Worm (Caenorhabditis elegans): ENCODE data around the gene F13A2.10.
"Not testable (repeated sequence)": the region's sequence is repeated elsewhere in the genome, so short reads cannot be mapped to it uniquely, and the experiment has no call there.

ce11 chrV:4336462-4336861 is 49.6 kb downstream of the F13A2.10 start, which contains the start of gene irld-1:
- TF ChIP-seq mdl-1, ceh-28, tbx-2, aly-2, unc-39 (tag; optimal IDR thresholded peaks at IDR 0.05): not testable (repeated sequence)

Measured in whole organism, L3 larva.